Worm (Caenorhabditis elegans): ENCODE measurements around the gene sek-5.

ce11 chrX:5382778-5383177, 5.4 kb downstream of the sek-5 start:
- TF ChIP-seq W03F9.2 (tag; optimal IDR thresholded peaks at IDR 0.05), result no peak
- TF ChIP-seq him-1 (tag; optimal IDR thresholded peaks at IDR 0.05), result no peak
- no peak for TF ChIP-seq dao-5 (tag; optimal IDR thresholded peaks at IDR 0.05)
